Fruit fly (Drosophila melanogaster) whole organism, embryonic: ENCODE results near the gene CRAT.
A peak's percentile ranks its signal among the peaks of the same experiment; 100 is the strongest.

ENCODE experiments used
- B-H2 ChIP-seq: fragments of 200-800 bp; sonication (Bioruptor generic); optimal IDR thresholded peaks from 2 replicates; lab custom pipeline; 2018; ENCODE audit warnings: missing biosample characterization, mild to moderate bottlenecking, missing genetic modification characterization
- BEAF-32 ChIP-seq: fragments of 200-800 bp; sonication (Bioruptor generic); optimal IDR thresholded peaks from 3 replicates; lab custom pipeline; 2017; ENCODE audit warnings: missing biosample characterization, missing genetic modification characterization, mild to moderate bottlenecking, moderate library complexity, missing genetic modification reagents
- CG10267 ChIP-seq: fragments of 200-800 bp; sonication (Bioruptor generic); optimal IDR thresholded peaks from 2 replicates; lab custom pipeline; 2018; ENCODE audit warnings: missing biosample characterization, mild to moderate bottlenecking, missing genetic modification characterization, moderate library complexity
- CG10543 ChIP-seq: fragments of 200-800 bp; sonication (Bioruptor generic); optimal IDR thresholded peaks from 3 replicates; lab custom pipeline; 2017; ENCODE audit warnings: missing biosample characterization, mild to moderate bottlenecking, missing genetic modification characterization, moderate library complexity
- CG11398 ChIP-seq: fragments of 200-800 bp; sonication (Bioruptor generic); optimal IDR thresholded peaks from 2 replicates; lab custom pipeline; 2016; ENCODE audit warnings: missing biosample characterization, missing genetic modification characterization
- CG1233 ChIP-seq: fragments of 200-800 bp; sonication (Bioruptor generic); optimal IDR thresholded peaks from 4 replicates; lab custom pipeline; 2018; ENCODE audit warnings: missing biosample characterization, mild to moderate bottlenecking, missing genetic modification characterization
- CG13296 ChIP-seq: fragments of 200-800 bp; sonication (Bioruptor generic); optimal IDR thresholded peaks from 3 replicates; lab custom pipeline; 2018; ENCODE audit warnings: missing biosample characterization, mild to moderate bottlenecking, missing genetic modification characterization
- CG14710 ChIP-seq: fragments of 200-800 bp; sonication (Bioruptor generic); optimal IDR thresholded peaks from 3 replicates; lab custom pipeline; 2019; ENCODE audit warnings: missing biosample characterization, mild to moderate bottlenecking, missing genetic modification characterization, moderate library complexity
- CG15514 ChIP-seq: fragments of 200-800 bp; sonication (Bioruptor generic); optimal IDR thresholded peaks from 3 replicates; lab custom pipeline; 2017; ENCODE audit warnings: missing biosample characterization, missing genetic modification characterization, mild to moderate bottlenecking, moderate library complexity, missing genetic modification reagents
- CG1602 ChIP-seq: fragments of 200-800 bp; sonication (Bioruptor generic); optimal IDR thresholded peaks from 3 replicates; lab custom pipeline; 2016; ENCODE audit warnings: missing biosample characterization, missing genetic modification characterization
- CG16815 ChIP-seq: fragments of 200-800 bp; sonication (Bioruptor generic); optimal IDR thresholded peaks from 3 replicates; lab custom pipeline; 2017; ENCODE audit warnings: missing biosample characterization, mild to moderate bottlenecking, missing genetic modification characterization
- CG1792 ChIP-seq: fragments of 200-800 bp; sonication (Bioruptor generic); optimal IDR thresholded peaks from 2 replicates; lab custom pipeline; 2016; ENCODE audit warnings: missing biosample characterization, missing genetic modification characterization
- CG2199 ChIP-seq: fragments of 200-800 bp; sonication (Bioruptor generic); IDR thresholded peaks from 3 replicates; pipeline ENCODE4 v1.3.6; 2022; ENCODE audit warnings: missing biosample characterization, missing genetic modification characterization
- CG30020 ChIP-seq: fragments of 200-800 bp; optimal IDR thresholded peaks from 2 replicates; lab custom pipeline; 2019; ENCODE audit warnings: missing biosample characterization, mild to moderate bottlenecking, missing genetic modification characterization, moderate library complexity
- CG31224 ChIP-seq: fragments of 200-800 bp; sonication (Bioruptor generic); IDR thresholded peaks from 2 replicates; pipeline ENCODE4 v1.3.6; 2022; ENCODE audit warnings: missing biosample characterization, missing genetic modification characterization
- CG31388 ChIP-seq: fragments of 200-800 bp; sonication (Bioruptor generic); optimal IDR thresholded peaks from 2 replicates; lab custom pipeline; 2016; ENCODE audit warnings: missing biosample characterization, missing genetic modification characterization
- CG32532 ChIP-seq: fragments of 200-800 bp; sonication (Bioruptor generic); IDR thresholded peaks from 2 replicates; pipeline ENCODE4 v1.3.6; 2022; ENCODE audit warnings: missing biosample characterization, missing genetic modification characterization
- CG42726 ChIP-seq: fragments of 200-800 bp; sonication (Bioruptor generic); IDR thresholded peaks from 2 replicates; pipeline ENCODE4 v1.3.6; 2022; ENCODE audit warnings: missing biosample characterization, missing genetic modification characterization; ENCODE audit not compliant: partially characterized antibody
- CG4328 ChIP-seq: fragments of 200-800 bp; sonication (Bioruptor generic); optimal IDR thresholded peaks from 3 replicates; lab custom pipeline; 2017; ENCODE audit warnings: missing biosample characterization, missing genetic modification reagents, missing genetic modification characterization
- CG4854 ChIP-seq: fragments of 200-800 bp; sonication (Bioruptor generic); optimal IDR thresholded peaks from 2 replicates; lab custom pipeline; 2016; ENCODE audit warnings: missing biosample characterization, missing genetic modification characterization, inconsistent platforms
- CG6272 ChIP-seq: fragments of 200-800 bp; sonication (Bioruptor generic); IDR thresholded peaks from 2 replicates; pipeline ENCODE4 v1.3.6; 2022; ENCODE audit warnings: missing biosample characterization, missing genetic modification characterization
- CG6791 ChIP-seq: fragments of 200-800 bp; sonication (Bioruptor generic); IDR thresholded peaks from 3 replicates; pipeline ENCODE4 v1.3.6; 2022; ENCODE audit warnings: missing biosample characterization, missing genetic modification characterization; ENCODE audit not compliant: partially characterized antibody
- CG6854 ChIP-seq: fragments of 200-800 bp; sonication (Bioruptor generic); optimal IDR thresholded peaks from 3 replicates; lab custom pipeline; 2017; ENCODE audit warnings: missing biosample characterization, mild to moderate bottlenecking, missing genetic modification characterization
- CG7372 ChIP-seq: fragments of 200-800 bp; sonication (Bioruptor generic); IDR thresholded peaks from 2 replicates; pipeline ENCODE4 v1.3.6; 2022; ENCODE audit warnings: missing biosample characterization, missing genetic modification characterization
- CG8478 ChIP-seq: fragments of >200 bp; optimal IDR thresholded peaks from 2 replicates; lab custom pipeline; 2018
- Dek ChIP-seq: fragments of 200-800 bp; sonication (Bioruptor generic); optimal IDR thresholded peaks from 3 replicates; lab custom pipeline; 2019; ENCODE audit warnings: missing biosample characterization, mild to moderate bottlenecking, missing genetic modification characterization, moderate library complexity
- Dp ChIP-seq: fragments of 200-800 bp; sonication (Bioruptor generic); optimal IDR thresholded peaks from 2 replicates; lab custom pipeline; 2018; ENCODE audit warnings: missing biosample characterization, mild to moderate bottlenecking, missing genetic modification characterization, moderate library complexity
- E2f2 ChIP-seq: fragments of 200-800 bp; sonication (Bioruptor generic); IDR thresholded peaks from 2 replicates; pipeline ENCODE4 v1.3.6; 2022; ENCODE audit warnings: missing biosample characterization, missing genetic modification characterization
- Mrtf ChIP-seq: fragments of 200-800 bp; sonication (Bioruptor generic); IDR thresholded peaks from 3 replicates; pipeline ENCODE4 v1.3.6; 2022; ENCODE audit warnings: missing biosample characterization, missing genetic modification characterization
- Myb ChIP-seq: fragments of 200-800 bp; sonication (Bioruptor generic); optimal IDR thresholded peaks from 2 replicates; lab custom pipeline; 2016; ENCODE audit warnings: missing biosample characterization, missing genetic modification characterization
- Nf-YA ChIP-seq: fragments of 200-800 bp; sonication (Bioruptor generic); IDR thresholded peaks from 2 replicates; pipeline ENCODE4 v1.3.6; 2022; ENCODE audit warnings: missing biosample characterization, missing genetic modification characterization
- Scr ChIP-seq: fragments of 200-800 bp; sonication (Bioruptor generic); IDR thresholded peaks from 2 replicates; pipeline ENCODE4 v1.3.6; 2022; ENCODE audit warnings: missing biosample characterization, missing genetic modification characterization; ENCODE audit not compliant: partially characterized antibody
- Sin3A ChIP-seq: fragments of >200 bp; optimal IDR thresholded peaks from 2 replicates; lab custom pipeline; 2018
- Sox100B ChIP-seq: fragments of 200-800 bp; sonication (Bioruptor generic); optimal IDR thresholded peaks from 3 replicates; lab custom pipeline; 2018; ENCODE audit warnings: missing biosample characterization, mild to moderate bottlenecking, missing genetic modification characterization
- Xrp1 ChIP-seq: fragments of 200-800 bp; sonication (Bioruptor generic); IDR thresholded peaks from 2 replicates; pipeline ENCODE4 v1.3.6; 2022; ENCODE audit warnings: missing biosample characterization, missing genetic modification characterization
- YL-1 ChIP-seq: fragments of 200-800 bp; sonication (Bioruptor generic); optimal IDR thresholded peaks from 3 replicates; lab custom pipeline; 2017; ENCODE audit warnings: missing biosample characterization, mild to moderate bottlenecking, missing genetic modification characterization
- ase ChIP-seq: fragments of 200-800 bp; sonication (Bioruptor generic); IDR thresholded peaks from 3 replicates; pipeline ENCODE4 v1.3.6; 2022; ENCODE audit warnings: missing biosample characterization, missing genetic modification characterization
- bbx ChIP-seq: fragments of 200-800 bp; sonication (Bioruptor generic); IDR thresholded peaks from 2 replicates; pipeline ENCODE4 v1.3.6; 2022; ENCODE audit warnings: missing biosample characterization, missing genetic modification characterization; ENCODE audit not compliant: partially characterized antibody
- chinmo ChIP-seq: fragments of 200-800 bp; sonication (Bioruptor generic); IDR thresholded peaks from 4 replicates; pipeline ENCODE4 v1.3.6; 2022; ENCODE audit warnings: missing biosample characterization, missing genetic modification characterization; ENCODE audit not compliant: partially characterized antibody
- gem ChIP-seq: fragments of 200-800 bp; sonication (Bioruptor generic); optimal IDR thresholded peaks from 2 replicates; lab custom pipeline; 2019; ENCODE audit warnings: missing biosample characterization, mild to moderate bottlenecking, missing genetic modification characterization, moderate library complexity
- hb ChIP-seq: fragments of 200-800 bp; sonication (Bioruptor generic); IDR thresholded peaks from 3 replicates; pipeline ENCODE4 v1.3.6; 2022; ENCODE audit warnings: missing biosample characterization, missing genetic modification characterization; ENCODE audit not compliant: partially characterized antibody
- inv ChIP-seq: fragments of 200-800 bp; sonication (Bioruptor generic); IDR thresholded peaks from 2 replicates; pipeline ENCODE4 v1.3.6; 2022; ENCODE audit warnings: missing biosample characterization, missing genetic modification characterization; ENCODE audit not compliant: partially characterized antibody
- jing ChIP-seq: fragments of 200-800 bp; sonication (Bioruptor generic); optimal IDR thresholded peaks from 2 replicates; lab custom pipeline; 2018; ENCODE audit warnings: missing biosample characterization, mild to moderate bottlenecking, missing genetic modification characterization
- kay ChIP-seq: fragments of 200-800 bp; sonication (Bioruptor generic); optimal IDR thresholded peaks from 2 replicates; lab custom pipeline; 2016; ENCODE audit warnings: missing biosample characterization, missing genetic modification characterization
- klu ChIP-seq: fragments of 200-800 bp; sonication (Bioruptor generic); IDR thresholded peaks from 2 replicates; pipeline ENCODE4 v1.3.6; 2022; ENCODE audit warnings: missing biosample characterization, missing genetic modification characterization
- lilli ChIP-seq: fragments of 200-800 bp; sonication (Bioruptor generic); optimal IDR thresholded peaks from 3 replicates; lab custom pipeline; 2016; ENCODE audit warnings: missing biosample characterization, missing genetic modification characterization
- row ChIP-seq: fragments of 200-800 bp; sonication (Bioruptor generic); IDR thresholded peaks from 3 replicates; pipeline ENCODE4 v1.3.6; 2022; ENCODE audit warnings: missing biosample characterization, missing genetic modification characterization
- slbo ChIP-seq: fragments of 200-800 bp; sonication (Bioruptor generic); IDR thresholded peaks from 2 replicates; pipeline ENCODE4 v1.3.6; 2022; ENCODE audit warnings: missing biosample characterization, missing genetic modification characterization
- zen ChIP-seq: fragments of 200-800 bp; sonication (Bioruptor generic); optimal IDR thresholded peaks from 3 replicates; lab custom pipeline; 2018; ENCODE audit warnings: missing biosample characterization, mild to moderate bottlenecking, missing genetic modification characterization, moderate library complexity

Gene CRAT

DNA sequence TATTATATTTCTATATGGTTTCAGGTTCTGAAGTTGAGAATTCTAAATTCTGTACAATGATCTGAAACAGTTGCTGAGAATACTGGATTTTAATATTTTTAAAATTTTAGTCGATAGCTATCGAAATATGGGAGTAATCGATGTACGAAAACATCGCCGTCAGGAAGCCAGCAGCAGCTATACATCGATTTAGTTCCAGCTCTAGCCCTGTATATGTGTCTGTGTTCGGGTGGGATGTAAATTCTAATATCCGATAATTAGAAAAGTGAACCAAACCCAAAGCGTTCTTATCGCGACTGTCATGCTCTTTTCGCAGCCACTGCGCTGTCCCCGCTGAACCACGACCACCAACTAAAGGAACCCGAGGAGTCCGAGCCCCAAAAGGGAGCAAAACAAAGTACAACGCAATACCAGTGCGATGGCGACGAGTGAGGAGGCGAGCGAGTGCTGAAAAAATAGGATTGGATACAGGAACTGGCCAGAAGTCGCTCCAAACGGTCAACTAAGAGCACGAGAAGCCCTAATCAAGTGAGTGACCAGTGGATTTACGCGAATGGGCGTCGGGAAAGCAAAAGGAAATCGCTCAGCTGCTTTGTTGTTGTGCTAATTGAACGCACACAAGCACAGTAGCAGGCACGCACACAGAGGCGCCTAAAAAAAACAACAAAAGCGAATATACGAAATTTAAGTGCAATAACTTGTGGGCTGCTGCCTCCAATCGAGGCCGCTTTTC, 7.1 kb upstream of the CRAT start, which contains the start of gene gzl:
Gene gzl, plus strand, starts transcription at position 182 of the 733 bp plus-strand sequence.
- TF ChIP-seq ase (GFP tag; lab: Robert Waterston, UW) (no peak), Myb (peak; percentile 77), CG7372 (GFP tag; lab: Robert Waterston, UW) (no peak), CG11398 (no peak), CG1792 (GFP tag; lab: Kevin White, UChicago) (no peak), Sox100B (GFP tag; lab: Kevin White, UChicago) (no peak), CG13296 (GFP tag; lab: Kevin White, UChicago) (peak; percentile 17), CG6854 (no peak), Dp (GFP tag; lab: Kevin White, UChicago) (peak; percentile 64), inv (GFP tag; lab: Robert Waterston, UW) (peak; percentile 96), Nf-YA (GFP tag; lab: Robert Waterston, UW) (no peak), jing (GFP tag; lab: Kevin White, UChicago) (no peak), CG42726 (peak; percentile 97), CG10543 (peak; percentile 21), bbx (GFP tag; lab: Robert Waterston, UW) (peak; percentile 99), lilli (GFP tag; lab: Kevin White, UChicago) (peak; percentile 23), CG8478 (peak; percentile 87), YL-1 (peak; percentile 72), CG14710 (tag; lab: Kevin White, UChicago) (peak; percentile 42), row (GFP tag; lab: Robert Waterston, UW) (peak; percentile 42; the same call in 1 of the 3 replicates), zen (tag; lab: Kevin White, UChicago) (peak; percentile 14), Sin3A (lab: Kevin White, UChicago) (peak; percentile 8), CG31224 (GFP tag; lab: Robert Waterston, UW) (no peak), klu (no peak), Dek (tag; lab: Kevin White, UChicago) (no peak), E2f2 (peak; percentile 70), CG2199 (GFP tag; lab: Robert Waterston, UW) (no peak), CG10267 (tag; lab: Kevin White, UChicago) (peak; percentile 39), CG16815 (no peak), Scr (peak; percentile 97), chinmo (GFP tag; lab: Robert Waterston, UW) (peak; percentile 97), gem (tag; lab: Kevin White, UChicago) (no peak), CG15514 (GFP tag; lab: Kevin White, UChicago) (no peak), Mrtf (GFP tag; lab: Robert Waterston, UW) (no peak), CG4854 (GFP tag; lab: Kevin White, UChicago) (no peak), kay (GFP tag; lab: Kevin White, UChicago) (no peak), CG6272 (GFP tag; lab: Robert Waterston, UW) (peak; percentile 36; the same call in 1 of the 2 replicates), CG32532 (GFP tag; lab: Robert Waterston, UW) (0 out of 2 replicates have a peak, but pooled peaks have one; percentile 16), BEAF-32 (peak; percentile 95), CG1233 (GFP tag; lab: Kevin White, UChicago) (no peak), CG6791 (GFP tag; lab: Robert Waterston, UW) (peak; percentile 99), CG31388 (GFP tag; lab: Kevin White, UChicago) (no peak), CG1602 (GFP tag; lab: Kevin White, UChicago) (no peak), slbo (GFP tag; lab: Robert Waterston, UW) (peak; percentile 13; the same call in 1 of the 2 replicates), CG4328 (GFP tag; lab: Kevin White, UChicago) (no peak), hb (GFP tag; lab: Robert Waterston, UW) (peak; percentile 94), B-H2 (GFP tag; lab: Kevin White, UChicago) (peak; percentile 58), Xrp1 (GFP tag; lab: Robert Waterston, UW) (peak; percentile 19; the same call in 1 of the 2 replicates), CG30020 (peak; percentile 39)
